Fruit fly (Drosophila melanogaster): ENCODE measurements around the gene v.

v gene

dm6 chrX:10905047-10905446 lies 18.7 kb upstream of the v start:
- TF ChIP-seq h (optimal IDR thresholded peaks at IDR 0.05) (no peak), Myc (optimal IDR thresholded peaks at IDR 0.05) (no peak), ttk (optimal IDR thresholded peaks at IDR 0.05) (no peak), insv (optimal IDR thresholded peaks at IDR 0.05) (no peak), psq (optimal IDR thresholded peaks at IDR 0.05) (no peak), Sin3A (optimal IDR thresholded peaks at IDR 0.05) (no peak)

DNA sequence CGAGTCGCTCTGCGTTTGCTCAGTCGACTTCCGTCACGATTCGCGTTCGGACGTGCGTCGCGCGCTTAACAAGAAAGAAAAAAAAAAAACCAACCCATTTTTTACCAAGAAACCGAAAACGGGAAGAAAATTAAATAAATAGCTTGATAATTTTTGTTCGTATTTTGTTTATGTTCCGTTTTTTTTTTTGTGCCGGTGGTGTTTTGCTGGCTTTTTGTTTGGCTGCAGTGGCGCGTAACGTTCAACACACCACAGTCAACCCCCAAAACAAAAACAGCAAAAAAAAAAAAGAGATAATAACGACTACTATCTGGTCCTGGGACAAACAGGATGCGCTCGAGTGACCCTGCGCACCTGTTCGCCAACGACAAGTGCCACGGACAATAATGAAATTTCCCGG lies 18.3 kb upstream of the v start, which contains the start of gene CG43901:
Gene CG43901 (plus strand): TSS at position 301 of the 400 bp plus-strand sequence.
- TF ChIP-seq Myc (optimal IDR thresholded peaks at IDR 0.05) (no peak), psq (optimal IDR thresholded peaks at IDR 0.05) (no peak)

DNA sequence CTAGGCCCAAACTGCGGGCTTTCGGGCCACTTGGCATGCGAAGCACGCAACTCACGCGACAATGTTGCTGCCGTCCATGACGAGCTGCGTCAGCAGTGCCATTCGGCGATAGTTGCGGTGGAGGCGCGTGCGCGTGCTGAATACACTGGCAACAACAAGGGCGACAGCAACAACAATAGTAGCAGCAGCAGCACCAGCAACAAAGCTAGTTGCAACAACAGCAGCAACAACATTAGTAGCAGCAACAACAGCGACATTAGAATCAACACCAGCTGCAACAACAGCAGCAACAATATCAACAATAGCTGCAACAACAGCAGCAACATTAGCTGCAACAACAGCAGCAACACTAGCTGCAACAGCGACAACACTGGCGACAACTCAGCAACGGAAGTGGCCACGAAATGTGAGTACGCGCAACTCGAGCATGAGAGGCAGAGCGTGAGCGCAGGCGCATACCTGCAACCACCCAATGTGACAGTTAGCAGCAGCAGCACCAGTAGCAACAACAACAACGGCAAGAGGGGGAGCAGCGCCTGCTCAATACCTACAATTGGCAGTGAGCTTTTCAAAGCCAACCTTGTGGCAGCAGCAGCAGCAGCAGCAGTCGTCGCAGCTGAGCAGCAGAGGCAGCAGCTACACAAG lies 17.4 kb upstream of the v start:
- TF ChIP-seq h (optimal IDR thresholded peaks at IDR 0.05) (no peak), Sin3A (optimal IDR thresholded peaks at IDR 0.05) (no peak), Myc (optimal IDR thresholded peaks at IDR 0.05) (no peak), psq (optimal IDR thresholded peaks at IDR 0.05) (no peak)

dm6 chrX:10912585-10912984 lies 11.2 kb upstream of the v start:
- no peak for TF ChIP-seq ttk (optimal IDR thresholded peaks at IDR 0.05)
- TF ChIP-seq insv (optimal IDR thresholded peaks at IDR 0.05) = no peak
- TF ChIP-seq psq (optimal IDR thresholded peaks at IDR 0.05) = no peak
- no peak for TF ChIP-seq Sin3A (optimal IDR thresholded peaks at IDR 0.05)
- TF ChIP-seq Myc (optimal IDR thresholded peaks at IDR 0.05) = no peak
- TF ChIP-seq h (optimal IDR thresholded peaks at IDR 0.05) = no peak

DNA sequence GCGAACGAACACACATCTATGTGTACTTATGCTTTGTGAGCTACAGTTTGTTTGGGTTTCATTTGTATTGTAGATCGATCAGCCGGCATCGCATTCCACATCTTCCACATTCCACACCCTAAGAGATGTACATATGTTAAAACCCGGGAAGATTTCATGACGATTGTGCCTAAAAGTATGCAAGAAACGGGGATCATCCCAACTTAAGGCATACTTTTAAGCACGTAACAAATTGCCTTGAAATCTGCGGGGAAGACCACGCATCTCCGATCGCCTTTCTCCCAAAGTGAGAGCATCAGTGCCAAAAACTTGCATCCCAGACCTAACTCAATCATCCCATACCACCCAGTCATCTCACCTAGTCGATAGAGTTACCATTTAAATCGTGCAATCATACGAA lies 2.1 kb upstream of the v start:
- TF ChIP-seq insv (optimal IDR thresholded peaks at IDR 0.05) (no peak), ttk (optimal IDR thresholded peaks at IDR 0.05) (no peak), Myc (optimal IDR thresholded peaks at IDR 0.05) (no peak), h (optimal IDR thresholded peaks at IDR 0.05) (no peak), psq (optimal IDR thresholded peaks at IDR 0.05) (no peak), Sin3A (optimal IDR thresholded peaks at IDR 0.05) (no peak)

DNA sequence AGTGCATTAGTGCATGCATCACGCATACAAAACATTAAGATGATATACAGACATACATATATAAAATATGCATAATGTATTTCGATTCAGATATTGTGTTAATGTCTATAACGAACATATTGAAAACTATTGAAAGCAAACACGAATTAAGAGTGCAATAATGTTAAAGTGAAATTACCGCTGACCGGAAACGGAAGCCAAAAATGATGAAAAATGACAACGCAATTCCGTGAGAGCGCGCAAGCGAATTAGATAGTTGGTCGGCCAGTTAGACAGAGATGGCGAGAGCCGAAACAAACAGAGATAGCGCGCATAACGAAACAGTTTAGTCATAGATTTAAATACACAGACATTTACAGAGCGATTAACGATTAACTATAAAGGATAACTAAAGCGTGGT lies 1.6 kb upstream of the v start:
- TF ChIP-seq ttk (optimal IDR thresholded peaks at IDR 0.05) = no peak
- TF ChIP-seq Myc (optimal IDR thresholded peaks at IDR 0.05) = no peak
- TF ChIP-seq Sin3A (optimal IDR thresholded peaks at IDR 0.05) = no peak
- no peak for TF ChIP-seq insv (optimal IDR thresholded peaks at IDR 0.05)

DNA sequence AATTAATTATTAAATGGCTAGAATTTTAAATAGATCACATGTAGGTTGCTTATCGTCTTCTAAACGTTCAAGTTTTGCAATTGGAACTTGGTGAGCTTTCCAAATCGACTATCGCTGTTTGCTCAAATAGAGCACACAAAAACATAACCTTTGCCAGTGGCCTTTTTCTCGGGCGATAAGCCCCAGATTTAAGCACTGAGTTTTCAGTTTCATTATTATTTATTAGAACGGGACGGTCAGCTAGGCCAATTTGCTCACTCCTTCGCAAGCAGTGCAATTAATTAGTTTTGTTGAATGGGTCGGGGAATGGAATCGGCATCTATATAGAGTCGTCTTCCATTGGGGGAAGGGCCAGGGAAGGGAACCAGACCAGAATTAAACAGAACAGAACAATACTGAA lies 2.5 kb downstream of the v start:
- TF ChIP-seq Myc (optimal IDR thresholded peaks at IDR 0.05) (no peak), insv (optimal IDR thresholded peaks at IDR 0.05) (no peak), psq (optimal IDR thresholded peaks at IDR 0.05) (no peak), ttk (optimal IDR thresholded peaks at IDR 0.05) (no peak)

DNA sequence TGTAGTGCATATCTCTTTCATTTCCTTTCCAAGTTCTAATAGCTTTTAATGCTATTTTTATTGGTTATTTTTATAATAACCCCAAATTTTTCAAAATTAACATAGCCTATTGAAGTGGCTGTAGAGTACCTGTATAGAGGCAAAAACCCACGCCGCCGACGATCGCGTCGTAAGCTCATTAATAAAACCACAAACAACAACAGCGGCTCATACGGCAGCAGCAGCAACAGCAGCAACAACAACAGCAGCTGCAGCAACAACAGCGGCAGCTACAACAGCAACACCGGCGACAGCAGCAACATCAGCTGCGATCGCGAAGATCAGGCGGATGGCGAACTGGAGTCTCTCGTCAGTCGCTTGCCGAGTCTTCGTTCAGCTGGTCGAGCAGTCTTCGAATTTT lies 3.3 kb downstream of the v start, which contains the start of gene CG2145:
Gene CG2145 (plus strand): TSS at position 290 of the 400 bp plus-strand sequence.
- TF ChIP-seq psq (optimal IDR thresholded peaks at IDR 0.05) (no peak), Sin3A (optimal IDR thresholded peaks at IDR 0.05) (no peak), ttk (optimal IDR thresholded peaks at IDR 0.05) (no peak), h (optimal IDR thresholded peaks at IDR 0.05) (no peak), insv (optimal IDR thresholded peaks at IDR 0.05) (no peak), Myc (optimal IDR thresholded peaks at IDR 0.05) (no peak)

- TF ChIP-seq h (optimal IDR thresholded peaks at IDR 0.05) = no peak
- no peak for TF ChIP-seq insv (optimal IDR thresholded peaks at IDR 0.05)
- no peak for TF ChIP-seq ttk (optimal IDR thresholded peaks at IDR 0.05)
- TF ChIP-seq Sin3A (optimal IDR thresholded peaks at IDR 0.05) = no peak
- TF ChIP-seq Myc (optimal IDR thresholded peaks at IDR 0.05) = no peak
- TF ChIP-seq psq (optimal IDR thresholded peaks at IDR 0.05) = no peak
Measured at dm6 chrX:10929613-10930012, 5.8 kb downstream of the v start.

- no peak for TF ChIP-seq h (optimal IDR thresholded peaks at IDR 0.05)
- no peak for TF ChIP-seq psq (optimal IDR thresholded peaks at IDR 0.05)
- no peak for TF ChIP-seq Myc (optimal IDR thresholded peaks at IDR 0.05)
- no peak for TF ChIP-seq Sin3A (optimal IDR thresholded peaks at IDR 0.05)
- no peak for TF ChIP-seq insv (optimal IDR thresholded peaks at IDR 0.05)
- no peak for TF ChIP-seq ttk (optimal IDR thresholded peaks at IDR 0.05)
Measured at dm6 chrX:10930553-10931092, 6.9 kb downstream of the v start, which contains the start of gene Myo10A. Myo10A (plus strand) TSS chrX:10930840.

DNA sequence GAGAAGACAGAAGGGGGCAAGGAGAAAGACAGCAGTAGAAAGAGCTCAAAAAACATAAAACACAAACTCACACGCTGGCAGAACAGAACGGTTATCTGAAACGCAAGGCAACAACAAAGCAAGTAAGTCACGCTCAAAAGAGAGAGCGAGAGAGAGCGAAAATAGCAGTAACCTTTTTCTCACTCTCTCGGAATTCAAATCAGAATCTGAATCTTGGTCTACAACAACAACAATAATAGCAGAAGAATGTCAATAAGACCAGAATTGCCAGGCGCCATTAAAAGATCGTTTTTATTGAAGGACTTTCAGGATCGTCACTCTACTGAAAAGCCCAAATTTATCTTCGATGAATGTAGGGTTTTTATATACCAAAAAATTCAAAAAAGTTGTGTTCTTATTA lies 7.5 kb downstream of the v start:
- TF ChIP-seq psq (optimal IDR thresholded peaks at IDR 0.05) = no peak
- TF ChIP-seq h (optimal IDR thresholded peaks at IDR 0.05) = no peak
- TF ChIP-seq ttk (optimal IDR thresholded peaks at IDR 0.05) = no peak
- no peak for TF ChIP-seq Myc (optimal IDR thresholded peaks at IDR 0.05)
- no peak for TF ChIP-seq Sin3A (optimal IDR thresholded peaks at IDR 0.05)
- TF ChIP-seq insv (optimal IDR thresholded peaks at IDR 0.05) = no peak

dm6 chrX:10932300-10932699 lies 8.5 kb downstream of the v start:
- no peak for TF ChIP-seq Myc (optimal IDR thresholded peaks at IDR 0.05)

DNA sequence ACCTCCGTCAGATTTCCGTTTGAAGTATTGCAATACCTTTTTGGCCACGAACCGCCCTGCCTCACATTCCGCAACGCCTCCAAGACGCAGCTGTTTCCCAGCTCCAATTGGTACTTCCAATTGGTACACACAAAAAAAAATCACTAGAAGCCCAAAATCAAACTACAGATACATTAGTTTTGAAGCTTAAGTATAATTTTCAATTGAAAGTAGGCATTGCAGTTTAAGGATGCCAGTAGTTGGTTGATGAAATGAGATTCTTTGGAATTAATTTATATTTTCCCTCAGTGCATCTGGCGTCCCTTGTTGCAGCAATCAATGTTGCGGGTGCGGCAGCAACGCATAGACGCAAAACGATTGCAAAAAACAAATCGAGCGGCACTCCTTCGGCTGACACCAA lies 10.0 kb downstream of the v start:
- TF ChIP-seq Sin3A (optimal IDR thresholded peaks at IDR 0.05) (no peak), h (optimal IDR thresholded peaks at IDR 0.05) (no peak), ttk (optimal IDR thresholded peaks at IDR 0.05) (no peak), psq (optimal IDR thresholded peaks at IDR 0.05) (no peak), insv (optimal IDR thresholded peaks at IDR 0.05) (no peak), Myc (optimal IDR thresholded peaks at IDR 0.05) (no peak)

Data from Kc167 (cell line).